Worm (Caenorhabditis elegans) whole organism, L4 larva: Measurements from ENCODE around the gene ZK6.6.
A peak's percentile ranks its signal among the peaks of the same experiment; 100 is the strongest.

Experiments
- F10B5.3 ChIP-seq: sonication (generic microtip); optimal IDR thresholded peaks from 2 replicates; lab custom pipeline; 2016; ENCODE audit warnings: mild to moderate bottlenecking, missing genetic modification characterization, missing compliant biosample characterization
- F44E2.7 ChIP-seq: fragments of 200-800 bp; sonication (Bioruptor generic); IDR thresholded peaks from 2 replicates; pipeline ENCODE4 v2.1.2; 2022; ENCODE audit warnings: missing genetic modification characterization, missing compliant biosample characterization
- F49E8.2 ChIP-seq: sonication (generic microtip); optimal IDR thresholded peaks from 2 replicates; lab custom pipeline; 2016; ENCODE audit warnings: missing compliant biosample characterization, mild to moderate bottlenecking, missing genetic modification characterization, borderline replicate concordance
- T26A8.4 ChIP-seq: fragments of 200-800 bp; sonication (Bioruptor generic); IDR thresholded peaks from 2 replicates; pipeline ENCODE4 v1.3.6; 2022; ENCODE audit warnings: missing genetic modification characterization, missing compliant biosample characterization
- Y105C5A.15 ChIP-seq: fragments of 200-800 bp; sonication (Bioruptor generic); IDR thresholded peaks from 2 replicates; pipeline ENCODE4 v1.3.6; 2022; ENCODE audit warnings: missing genetic modification characterization, missing compliant biosample characterization
- Y48G9A.11 ChIP-seq: fragments of 200-800 bp; sonication (Bioruptor generic); IDR thresholded peaks from 2 replicates; pipeline ENCODE4 v1.3.6; 2022; ENCODE audit warnings: missing genetic modification reagents, missing genetic modification characterization, missing compliant biosample characterization
- Y75B8A.6 ChIP-seq: fragments of 200-800 bp; sonication (Bioruptor generic); IDR thresholded peaks from 2 replicates; pipeline ENCODE4 v1.3.6; 2022; ENCODE audit warnings: missing genetic modification reagents, missing genetic modification characterization, missing compliant biosample characterization
- ZK337.2 ChIP-seq: fragments of 200-800 bp; sonication (Bioruptor generic); IDR thresholded peaks from 2 replicates; pipeline ENCODE4 v1.3.6; 2022; ENCODE audit warnings: missing genetic modification reagents, missing genetic modification characterization, missing compliant biosample characterization
- aha-1 ChIP-seq: fragments of 150-350 bp; peaks from one replicate; lab custom pipeline; 2014; ENCODE audit warnings: missing biosample characterization, missing genetic modification characterization
- aly-2 ChIP-seq: sonication (generic microtip); optimal IDR thresholded peaks from 2 replicates; lab custom pipeline; 2018; ENCODE audit warnings: missing biosample characterization, missing genetic modification characterization
- arid-1 ChIP-seq: fragments of 200-800 bp; sonication (Bioruptor generic); conservative IDR thresholded peaks from 2 replicates; pipeline ENCODE4 v1.3.6; 2022; ENCODE audit warnings: missing genetic modification reagents, missing genetic modification characterization, missing compliant biosample characterization
- attf-4 ChIP-seq: sonication (generic microtip); optimal IDR thresholded peaks from 3 replicates; lab custom pipeline; 2017; ENCODE audit warnings: missing biosample characterization, missing genetic modification characterization
- ceh-20 ChIP-seq: fragments of 200-800 bp; sonication (Bioruptor generic); IDR thresholded peaks from 2 replicates; pipeline ENCODE4 v1.3.6; 2022; ENCODE audit warnings: missing genetic modification reagents, missing genetic modification characterization, missing compliant biosample characterization
- ces-1 ChIP-seq: fragments of 150-350 bp; sonication (generic microtip); optimal IDR thresholded peaks from 4 replicates; lab custom pipeline; 2014; ENCODE audit warnings: missing biosample characterization, missing genetic modification reagents, missing genetic modification characterization
- daf-12 ChIP-seq: fragments of 150-350 bp; optimal IDR thresholded peaks from 2 replicates; lab custom pipeline; 2014; ENCODE audit warnings: missing biosample characterization, missing genetic modification reagents, missing genetic modification characterization
- daf-16 ChIP-seq, 3 experiments: sonication (generic microtip); optimal IDR thresholded peaks; 2 replicates each; lab custom pipeline; 2016 to 2017; ENCODE audit warnings: missing genetic modification characterization in 3 of 3, missing genetic modification reagents in 3 of 3, mild to moderate bottlenecking in 2 of 3, missing compliant biosample characterization in 2 of 3, missing biosample characterization in 1 of 3, moderate library complexity in 1 of 3
- daf-19 ChIP-seq: fragments of 200-800 bp; sonication (Bioruptor generic); conservative IDR thresholded peaks from 2 replicates; pipeline ENCODE4 v1.3.6; 2022; ENCODE audit warnings: missing genetic modification characterization, missing compliant biosample characterization
- dmd-6 ChIP-seq: fragments of 200-800 bp; sonication (Bioruptor generic); IDR thresholded peaks from 2 replicates; pipeline ENCODE4 v1.3.6; 2022; ENCODE audit warnings: missing genetic modification reagents, missing genetic modification characterization, missing compliant biosample characterization
- dmd-8 ChIP-seq: fragments of 200-800 bp; sonication (Bioruptor generic); IDR thresholded peaks from 2 replicates; pipeline ENCODE4 v1.3.6; 2022; ENCODE audit warnings: missing genetic modification characterization, missing compliant biosample characterization
- dmd-9 ChIP-seq: fragments of 200-800 bp; sonication (Bioruptor generic); IDR thresholded peaks from 2 replicates; pipeline ENCODE4 v1.3.6; 2022; ENCODE audit warnings: missing genetic modification reagents, missing genetic modification characterization, missing compliant biosample characterization
- duxl-1 ChIP-seq: sonication (generic microtip); optimal IDR thresholded peaks from 2 replicates; lab custom pipeline; 2016; ENCODE audit warnings: mild to moderate bottlenecking, missing genetic modification characterization, moderate library complexity, missing compliant biosample characterization; ENCODE audit not compliant: poor library complexity
- dve-1 ChIP-seq: sonication (generic microtip); optimal IDR thresholded peaks from 2 replicates; lab custom pipeline; 2017; ENCODE audit warnings: antibody characterized with exemption, mild to moderate bottlenecking, missing genetic modification characterization, missing compliant biosample characterization; ENCODE audit not compliant: insufficient read depth
- egl-43 ChIP-seq: fragments of 200-800 bp; sonication (Bioruptor generic); IDR thresholded peaks from 2 replicates; pipeline ENCODE4 v1.3.6; 2022; ENCODE audit warnings: missing genetic modification reagents, missing genetic modification characterization, missing compliant biosample characterization
- hlh-11 ChIP-seq: fragments of 200-800 bp; sonication (Bioruptor generic); optimal IDR thresholded peaks from 2 replicates; lab custom pipeline; 2018; ENCODE audit warnings: mild to moderate bottlenecking, missing genetic modification characterization, missing compliant biosample characterization
- lin-1 ChIP-seq: fragments of 200-800 bp; sonication (Bioruptor generic); IDR thresholded peaks from 2 replicates; pipeline ENCODE4 v1.3.6; 2022; ENCODE audit warnings: missing genetic modification reagents, missing genetic modification characterization, missing compliant biosample characterization
- lin-15B ChIP-seq: fragments of 150-350 bp; sonication (generic microtip); optimal IDR thresholded peaks from 3 replicates; lab custom pipeline; 2014; ENCODE audit warnings: missing biosample characterization, missing genetic modification characterization
- lin-38 ChIP-seq: fragments of 200-800 bp; sonication (Bioruptor generic); IDR thresholded peaks from 2 replicates; pipeline ENCODE4 v1.3.6; 2022; ENCODE audit warnings: missing genetic modification reagents, missing genetic modification characterization, missing compliant biosample characterization
- lin-39 ChIP-seq: fragments of 150-350 bp; optimal IDR thresholded peaks from 2 replicates; lab custom pipeline; 2014; ENCODE audit warnings: missing biosample characterization, missing genetic modification reagents, missing genetic modification characterization
- lsy-2 ChIP-seq, 2 experiments: fragments of 150-350 bp in 1 of 2; sonication (generic microtip) in 1 of 2; optimal IDR thresholded peaks; 2 replicates each; lab custom pipeline; 2014 to 2017; ENCODE audit warnings: missing biosample characterization in 2 of 2, missing genetic modification characterization in 2 of 2
- madf-9 ChIP-seq: fragments of 200-800 bp; sonication (Bioruptor generic); conservative IDR thresholded peaks from 2 replicates; pipeline ENCODE4 v1.3.6; 2022; ENCODE audit warnings: missing genetic modification reagents, missing genetic modification characterization, missing compliant biosample characterization
- mdl-1 ChIP-seq, 2 experiments: fragments of 150-350 bp in 1 of 2; sonication (generic microtip) in 1 of 2; optimal IDR thresholded peaks; 2 replicates each; lab custom pipeline; 2014 to 2017; ENCODE audit warnings: missing biosample characterization in 2 of 2, missing genetic modification characterization in 2 of 2
- mdt-29 ChIP-seq: fragments of 200-800 bp; sonication (Bioruptor generic); IDR thresholded peaks from 2 replicates; pipeline ENCODE4 v1.3.6; 2022; ENCODE audit warnings: missing genetic modification reagents, missing genetic modification characterization, missing compliant biosample characterization
- mep-1 ChIP-seq: fragments of 150-350 bp; sonication (generic microtip); optimal IDR thresholded peaks from 3 replicates; lab custom pipeline; 2014; ENCODE audit warnings: missing biosample characterization, missing genetic modification characterization
- mes-2 ChIP-seq: sonication (generic microtip); optimal IDR thresholded peaks from 2 replicates; lab custom pipeline; 2016; ENCODE audit warnings: missing genotype, mild to moderate bottlenecking, missing genetic modification characterization, missing compliant biosample characterization; ENCODE audit not compliant: poor library complexity, severe bottlenecking
- nhr-102 ChIP-seq: sonication (generic microtip); optimal IDR thresholded peaks from 2 replicates; lab custom pipeline; 2016; ENCODE audit warnings: mild to moderate bottlenecking, missing genetic modification characterization, moderate library complexity, missing compliant biosample characterization
- nhr-111 ChIP-seq: fragments of 200-800 bp; sonication (Bioruptor generic); optimal IDR thresholded peaks from 2 replicates; lab custom pipeline; 2018; ENCODE audit warnings: mild to moderate bottlenecking, missing genetic modification characterization, missing compliant biosample characterization
- nhr-25 ChIP-seq: sonication (generic microtip); optimal IDR thresholded peaks from 2 replicates; lab custom pipeline; 2017; ENCODE audit warnings: missing genetic modification characterization, mild to moderate bottlenecking, missing compliant biosample characterization, antibody characterized with exemption, moderate library complexity, borderline replicate concordance; ENCODE audit not compliant: insufficient read depth
- nhr-28 ChIP-seq: fragments of 150-350 bp; optimal IDR thresholded peaks from 2 replicates; lab custom pipeline; 2014; ENCODE audit warnings: missing biosample characterization, missing genetic modification characterization
- nhr-76 ChIP-seq: fragments of 150-350 bp; optimal IDR thresholded peaks from 2 replicates; lab custom pipeline; 2014; ENCODE audit warnings: missing biosample characterization, missing genetic modification characterization
- pha-4 ChIP-seq, 2 experiments: fragments of 150-350 bp in 1 of 2; fragments of 200-800 bp in 1 of 2; sonication (Bioruptor generic) in 1 of 2; IDR thresholded peaks in 1 of 2; optimal IDR thresholded peaks in 1 of 2; 2 replicates each; pipeline versions ENCODE4 v1.3.6 to Lab custom; 2014 to 2022; ENCODE audit warnings: missing genetic modification characterization in 2 of 2, missing genetic modification reagents in 2 of 2, missing biosample characterization in 1 of 2, missing compliant biosample characterization in 1 of 2
- pqm-1 ChIP-seq: sonication (generic microtip); optimal IDR thresholded peaks from 2 replicates; lab custom pipeline; 2017; ENCODE audit warnings: missing biosample characterization, missing genetic modification characterization
- snpc-4 ChIP-seq: fragments of 150-350 bp; optimal IDR thresholded peaks from 2 replicates; lab custom pipeline; 2014; ENCODE audit warnings: missing biosample characterization, missing genetic modification characterization
- spr-3 ChIP-seq: fragments of 200-800 bp; sonication (Bioruptor generic); optimal IDR thresholded peaks from 2 replicates; lab custom pipeline; 2018; ENCODE audit warnings: mild to moderate bottlenecking, missing genetic modification characterization, missing compliant biosample characterization
- tag-97 ChIP-seq: fragments of 200-800 bp; sonication (Bioruptor generic); IDR thresholded peaks from 2 replicates; pipeline ENCODE4 v1.3.6; 2022; ENCODE audit warnings: missing genetic modification characterization, missing compliant biosample characterization
- tra-1 ChIP-seq: fragments of 200-800 bp; sonication (Bioruptor generic); IDR thresholded peaks from 2 replicates; pipeline ENCODE4 v1.3.6; 2022; ENCODE audit warnings: missing genetic modification reagents, missing genetic modification characterization, missing compliant biosample characterization
- zip-11 ChIP-seq: fragments of 200-800 bp; sonication (Bioruptor generic); IDR thresholded peaks from 2 replicates; pipeline ENCODE4 v1.3.6; 2022; ENCODE audit warnings: missing genetic modification characterization, missing compliant biosample characterization

The ZK6.6 gene

DNA sequence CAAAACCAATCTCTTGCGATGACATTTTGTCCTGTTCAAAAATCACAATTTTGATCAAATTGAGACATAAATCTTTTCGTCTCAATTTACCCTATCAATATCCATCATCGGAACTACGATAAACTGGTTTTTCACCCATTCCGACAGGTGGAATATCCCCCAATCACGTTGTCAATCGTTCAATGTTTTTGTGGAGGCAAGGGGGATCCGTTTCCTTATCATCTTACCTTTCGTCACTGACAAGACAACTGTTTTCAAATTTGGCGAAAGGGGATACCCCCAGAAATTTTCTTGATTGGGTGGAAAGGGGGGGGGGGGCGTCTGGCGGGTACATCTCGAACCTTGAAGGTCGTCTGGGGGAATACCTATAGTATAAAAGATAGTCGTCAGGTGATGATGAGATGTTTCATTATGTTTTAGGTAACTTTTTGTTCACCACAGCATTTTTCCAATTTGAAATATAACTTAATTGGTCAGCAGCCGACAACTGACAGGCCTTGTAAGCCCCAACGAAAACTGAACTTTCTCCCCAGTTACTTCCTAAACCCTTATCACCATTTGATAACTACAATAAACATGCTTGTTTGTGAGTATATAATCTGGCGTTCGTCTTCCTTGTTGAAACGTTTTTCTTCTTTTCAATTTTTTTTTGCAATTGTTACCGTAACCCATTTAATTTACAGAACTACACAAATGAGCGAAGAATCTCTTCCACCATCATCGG lies 7.1 kb upstream of the ZK6.6 start, which contains the start of gene ZK6.8 (continued):
- TF ChIP-seq nhr-111 (GFP tag; lab: Kevin White, UChicago) (no peak), ces-1 (GFP tag; lab: Kevin White, UChicago) (no peak), dmd-9 (GFP tag; lab: Robert Waterston, UW) (no peak), lsy-2 (tag; optimal IDR thresholded peaks at IDR 0.05; lab: Kevin White, UChicago) (peak in 1 of 2 experiments; percentile 33), snpc-4 (tag; lab: Kevin White, UChicago) (no peak), ZK337.2 (no peak), lin-39 (no peak), daf-19 (GFP tag; lab: Robert Waterston, UW) (no peak), dmd-8 (no peak), tra-1 (GFP tag; lab: Robert Waterston, UW) (no peak), mes-2 (tag; lab: Kevin White, UChicago) (no peak), F10B5.3 (tag; lab: Kevin White, UChicago) (no peak), zip-11 (no peak), F44E2.7 (no peak), nhr-102 (tag; lab: Kevin White, UChicago) (no peak), nhr-25 (tag; lab: Kevin White, UChicago) (peak; percentile 36), Y48G9A.11 (GFP tag; lab: Robert Waterston, UW) (no peak)
- TF ChIP-seq, all 104 proteins: peak for 16

DNA sequence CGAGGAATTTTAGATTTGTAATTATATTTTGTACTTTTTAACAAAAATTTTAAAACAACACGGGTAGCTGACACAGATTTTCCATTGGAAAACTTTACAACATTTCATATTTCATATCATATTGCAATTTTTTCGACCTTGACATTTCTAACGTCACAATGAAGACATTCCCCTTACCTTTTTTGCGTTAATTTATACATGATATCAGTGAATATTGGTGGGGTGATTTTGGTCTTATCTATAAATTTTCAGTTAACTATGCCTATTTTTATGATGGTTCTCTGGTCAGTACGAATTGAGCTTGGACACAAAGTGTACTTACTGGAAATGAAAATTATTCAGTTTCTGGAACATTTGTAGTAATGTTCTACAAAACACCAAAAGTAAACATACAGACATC lies 4.0 kb upstream of the ZK6.6 start:
- TF ChIP-seq mdt-29 (GFP tag; lab: Robert Waterston, UW) = no peak
- TF ChIP-seq mdl-1 (tag; optimal IDR thresholded peaks at IDR 0.05; lab: Kevin White, UChicago) = no peak
- TF ChIP-seq lin-1 (GFP tag; lab: Robert Waterston, UW) = no peak
- TF ChIP-seq T26A8.4 = no peak
- no peak for TF ChIP-seq daf-12
- TF ChIP-seq egl-43 (GFP tag; lab: Robert Waterston, UW) = no peak
- no peak for TF ChIP-seq F10B5.3 (tag; lab: Kevin White, UChicago)
- no peak for TF ChIP-seq nhr-76 (tag; lab: Kevin White, UChicago)
- TF ChIP-seq hlh-11 (tag; lab: Kevin White, UChicago) = peak; percentile 21
- TF ChIP-seq spr-3 (GFP tag; lab: Kevin White, UChicago) = no peak
- TF ChIP-seq Y75B8A.6 (GFP tag; lab: Robert Waterston, UW) = no peak
- TF ChIP-seq madf-9 = no peak
- TF ChIP-seq lsy-2 (tag; optimal IDR thresholded peaks at IDR 0.05; lab: Kevin White, UChicago) = peak in 1 of 2 experiments; percentile 16
- no peak for TF ChIP-seq lin-38
- TF ChIP-seq aly-2 (tag; lab: Kevin White, UChicago) = no peak
- TF ChIP-seq attf-4 (tag; lab: Kevin White, UChicago) = no peak
- peak; percentile 78 for TF ChIP-seq nhr-28 (tag; lab: Kevin White, UChicago)
- peak; percentile 73 for TF ChIP-seq pqm-1 (tag; lab: Kevin White, UChicago)
- no peak for TF ChIP-seq daf-16 (GFP tag; optimal IDR thresholded peaks at IDR 0.05; lab: Kevin White, UChicago)
- TF ChIP-seq daf-16 (tag; optimal IDR thresholded peaks at IDR 0.05; lab: Kevin White, UChicago) = peak; percentile 66
- no peak for TF ChIP-seq tag-97 (GFP tag; lab: Robert Waterston, UW)
- TF ChIP-seq lin-39 = no peak
- no peak for TF ChIP-seq Y105C5A.15 (GFP tag; lab: Robert Waterston, UW)
- TF ChIP-seq mep-1 = no peak
- no peak for TF ChIP-seq daf-19 (GFP tag; lab: Robert Waterston, UW)
- no peak for TF ChIP-seq pha-4 (GFP tag; IDR thresholded peaks at IDR 0.05; lab: Robert Waterston, UW)
- TF ChIP-seq pha-4 (tag; optimal IDR thresholded peaks at IDR 0.05; lab: Kevin White, UChicago) = no peak
- no peak for TF ChIP-seq zip-11
- no peak for TF ChIP-seq arid-1 (GFP tag; lab: Robert Waterston, UW)
- no peak for TF ChIP-seq aha-1 (tag; lab: Kevin White, UChicago)
- no peak for TF ChIP-seq lin-15B (tag; lab: Kevin White, UChicago)
- TF ChIP-seq ceh-20 = no peak
- no peak for TF ChIP-seq dmd-9 (GFP tag; lab: Robert Waterston, UW)
- TF ChIP-seq dve-1 = peak; percentile 82
- TF ChIP-seq F49E8.2 (tag; lab: Kevin White, UChicago) = no peak
- TF ChIP-seq duxl-1 (tag; lab: Kevin White, UChicago) = no peak
- peak; percentile 70 for TF ChIP-seq dmd-6 (GFP tag; lab: Robert Waterston, UW)
- TF ChIP-seq, all 104 proteins: peak for 7
